Worm (Caenorhabditis elegans): ENCODE measurements around the gene ogdh-1.

ogdh-1 gene

ce11 chrIV:4653708-4654107 is 50.1 kb downstream of the ogdh-1 start:
- TF ChIP-seq ref-1 (GFP tag; conservative IDR thresholded peaks at IDR 0.05): no peak
- TF ChIP-seq cog-1 (tag; optimal IDR thresholded peaks at IDR 0.05): no peak
- no peak for TF ChIP-seq flt-1 (GFP tag; IDR thresholded peaks at IDR 0.05)
- TF ChIP-seq ztf-29 (GFP tag; IDR thresholded peaks at IDR 0.05): no peak
- no peak for TF ChIP-seq T22C8.4 (GFP tag; IDR thresholded peaks at IDR 0.05)
- TF ChIP-seq klf-2 (GFP tag; conservative IDR thresholded peaks at IDR 0.05): no peak
- no peak for TF ChIP-seq tab-1 (GFP tag; IDR thresholded peaks at IDR 0.05)
- no peak for TF ChIP-seq ztf-23 (GFP tag; IDR thresholded peaks at IDR 0.05)
- no peak for TF ChIP-seq med-1 (GFP tag; optimal IDR thresholded peaks at IDR 0.05; ENCODE audit: insufficient read depth)

ce11 chrIV:4652962-4653361 is 50.8 kb downstream of the ogdh-1 start, which contains the start of gene psr-1:
TSS of gene psr-1 (plus strand) at chrIV:4653262.
- no peak for TF ChIP-seq klf-2 (GFP tag; conservative IDR thresholded peaks at IDR 0.05)

ce11 chrIV:4652365-4652844 is 51.4 kb downstream of the ogdh-1 start, which contains the start of gene F29B9.5:
TSS of gene F29B9.5 (plus strand) at chrIV:4652415.
- no peak for TF ChIP-seq ref-1 (GFP tag; conservative IDR thresholded peaks at IDR 0.05)
- no peak for TF ChIP-seq tab-1 (GFP tag; IDR thresholded peaks at IDR 0.05)
- TF ChIP-seq cog-1 (tag; optimal IDR thresholded peaks at IDR 0.05): no peak
- no peak for TF ChIP-seq klf-2 (GFP tag; conservative IDR thresholded peaks at IDR 0.05)
- no peak for TF ChIP-seq T22C8.4 (GFP tag; IDR thresholded peaks at IDR 0.05)
- no peak for TF ChIP-seq med-1 (GFP tag; optimal IDR thresholded peaks at IDR 0.05; ENCODE audit: insufficient read depth)
- TF ChIP-seq flt-1 (GFP tag; IDR thresholded peaks at IDR 0.05): no peak
- TF ChIP-seq ztf-23 (GFP tag; IDR thresholded peaks at IDR 0.05): no peak
- TF ChIP-seq ztf-29 (GFP tag; IDR thresholded peaks at IDR 0.05): no peak

- TF ChIP-seq klf-2 (GFP tag; conservative IDR thresholded peaks at IDR 0.05): no peak
- no peak for TF ChIP-seq cog-1 (tag; optimal IDR thresholded peaks at IDR 0.05)
- TF ChIP-seq ref-1 (GFP tag; conservative IDR thresholded peaks at IDR 0.05): no peak
- 0 out of 2 replicates have a peak, but pooled peaks have one; percentile 45 for TF ChIP-seq ztf-23 (GFP tag; IDR thresholded peaks at IDR 0.05)
- TF ChIP-seq tab-1 (GFP tag; IDR thresholded peaks at IDR 0.05): 0 out of 2 replicates have a peak, but pooled peaks have one; percentile 55
- TF ChIP-seq med-1 (GFP tag; optimal IDR thresholded peaks at IDR 0.05; ENCODE audit: insufficient read depth): no peak
- peak; percentile 58; the same call in 1 of the 2 replicates for TF ChIP-seq flt-1 (GFP tag; IDR thresholded peaks at IDR 0.05)
- no peak for TF ChIP-seq ztf-29 (GFP tag; IDR thresholded peaks at IDR 0.05)
- peak; percentile 99 for TF ChIP-seq T22C8.4 (GFP tag; IDR thresholded peaks at IDR 0.05)
Measured at ce11 chrIV:4650624-4651094, 53.2 kb downstream of the ogdh-1 start, which contains the start of gene ubc-9. TSS of gene ubc-9 (plus strand) at chrIV:4651044.

ce11 chrIV:4649460-4649859 is 54.4 kb downstream of the ogdh-1 start, which contains the start of gene F29B9.7:
TSS of gene F29B9.7 (plus strand) at chrIV:4649760.
- TF ChIP-seq flt-1 (GFP tag; IDR thresholded peaks at IDR 0.05) (no peak), klf-2 (GFP tag; conservative IDR thresholded peaks at IDR 0.05) (no peak), cog-1 (tag; optimal IDR thresholded peaks at IDR 0.05) (no peak), T22C8.4 (GFP tag; IDR thresholded peaks at IDR 0.05) (no peak), ztf-29 (GFP tag; IDR thresholded peaks at IDR 0.05) (no peak), tab-1 (GFP tag; IDR thresholded peaks at IDR 0.05) (no peak), med-1 (GFP tag; optimal IDR thresholded peaks at IDR 0.05; ENCODE audit: insufficient read depth) (no peak), ref-1 (GFP tag; conservative IDR thresholded peaks at IDR 0.05) (no peak), ztf-23 (GFP tag; IDR thresholded peaks at IDR 0.05) (no peak)

- no peak for TF ChIP-seq ztf-23 (GFP tag; IDR thresholded peaks at IDR 0.05)
- TF ChIP-seq med-1 (GFP tag; optimal IDR thresholded peaks at IDR 0.05; ENCODE audit: insufficient read depth): no peak
- TF ChIP-seq T22C8.4 (GFP tag; IDR thresholded peaks at IDR 0.05): no peak
- TF ChIP-seq tab-1 (GFP tag; IDR thresholded peaks at IDR 0.05): no peak
- no peak for TF ChIP-seq ztf-29 (GFP tag; IDR thresholded peaks at IDR 0.05)
- TF ChIP-seq flt-1 (GFP tag; IDR thresholded peaks at IDR 0.05): no peak
- no peak for TF ChIP-seq ref-1 (GFP tag; conservative IDR thresholded peaks at IDR 0.05)
- TF ChIP-seq klf-2 (GFP tag; conservative IDR thresholded peaks at IDR 0.05): no peak
- TF ChIP-seq cog-1 (tag; optimal IDR thresholded peaks at IDR 0.05): no peak
Measured at ce11 chrIV:4647385-4647784, 56.4 kb downstream of the ogdh-1 start, which contains the start of gene F29B9.8. TSS of gene F29B9.8 (plus strand) at chrIV:4647685.
